Fruit fly (Drosophila melanogaster): ENCODE results near the gene CG31122.

The CG31122 gene

DNA sequence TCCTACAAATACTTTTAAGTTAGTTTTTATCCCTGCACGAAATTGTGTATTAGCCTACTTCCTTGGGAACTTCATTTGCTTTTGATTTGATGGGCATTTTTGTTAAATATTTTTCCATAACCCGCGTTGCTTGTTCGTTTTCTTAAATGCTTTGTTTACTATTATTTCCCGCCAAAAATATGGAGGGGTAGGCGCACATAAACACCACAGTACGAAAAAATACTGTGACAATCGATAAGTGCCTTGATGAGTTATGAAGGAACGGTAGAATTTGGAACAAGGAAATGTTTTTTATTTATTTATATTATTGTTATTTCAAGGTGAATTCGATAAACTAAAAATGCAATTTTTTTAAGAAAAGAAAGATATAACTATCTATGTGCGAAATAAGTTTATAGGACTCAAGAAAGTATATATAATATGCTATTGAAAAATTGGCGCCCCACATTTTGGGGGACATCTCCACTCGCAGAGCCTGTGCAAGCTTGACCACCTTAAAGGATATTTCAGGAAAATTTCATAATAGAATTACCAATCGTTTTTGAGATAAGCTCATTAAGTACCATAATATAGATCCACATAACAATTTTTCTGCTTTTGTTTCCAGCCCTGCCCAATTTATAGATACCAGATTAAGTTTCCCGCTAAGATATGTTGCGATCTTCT is 46.6 kb downstream of the CG31122 start, which contains the start of the genes WRNexo and Nup43 (continued):
- no peak for TF ChIP-seq fd85E (GFP tag; optimal IDR thresholded peaks at IDR 0.05)
- TF ChIP-seq CG11902 (GFP tag; optimal IDR thresholded peaks at IDR 0.05): peak; percentile 40
- no peak for TF ChIP-seq achi (GFP tag; optimal IDR thresholded peaks at IDR 0.05)
- TF ChIP-seq Ets96B (tag; optimal IDR thresholded peaks at IDR 0.05): peak; percentile 2
- peak; percentile 31 for TF ChIP-seq CG6792 (GFP tag; optimal IDR thresholded peaks at IDR 0.05)
- no peak for TF ChIP-seq CG8319 (GFP tag; optimal IDR thresholded peaks at IDR 0.05)
- no peak; the same call in 2 of the 3 replicates for TF ChIP-seq CG6163 (GFP tag; IDR thresholded peaks at IDR 0.05)
- peak; percentile 49 for TF ChIP-seq CG31627 (GFP tag; optimal IDR thresholded peaks at IDR 0.05)
- TF ChIP-seq Eip78C (GFP tag): peak; percentile 72
- TF ChIP-seq CG9139 (GFP tag; optimal IDR thresholded peaks at IDR 0.05): no peak
- peak; percentile 54 for TF ChIP-seq cyc (GFP tag; optimal IDR thresholded peaks at IDR 0.05)
- TF ChIP-seq CG16779 (tag; optimal IDR thresholded peaks at IDR 0.05): no peak
- TF ChIP-seq vri (GFP tag; optimal IDR thresholded peaks at IDR 0.05): no peak
- TF ChIP-seq CG3032 (tag; optimal IDR thresholded peaks at IDR 0.05): peak; percentile 43
- TF ChIP-seq CG10631 (GFP tag; optimal IDR thresholded peaks at IDR 0.05): peak; percentile 52
- TF ChIP-seq lz (GFP tag; optimal IDR thresholded peaks at IDR 0.05): peak; percentile 37
- peak; percentile 30 for TF ChIP-seq CG3919 (GFP tag; optimal IDR thresholded peaks at IDR 0.05)
- TF ChIP-seq Eip93F (GFP tag; optimal IDR thresholded peaks at IDR 0.05): no peak
- TF ChIP-seq CG8632 (GFP tag; optimal IDR thresholded peaks at IDR 0.05): no peak
- no peak for TF ChIP-seq Hr38 (GFP tag; optimal IDR thresholded peaks at IDR 0.05)
- peak; percentile 56 for TF ChIP-seq Hr39 (GFP tag; optimal IDR thresholded peaks at IDR 0.05)
- TF ChIP-seq acj6 (GFP tag; optimal IDR thresholded peaks at IDR 0.05): peak; percentile 48
- peak; percentile 53 for TF ChIP-seq esn (GFP tag; optimal IDR thresholded peaks at IDR 0.05)
- peak; percentile 52 for TF ChIP-seq OdsH (GFP tag; optimal IDR thresholded peaks at IDR 0.05)
- no peak for TF ChIP-seq Lpt (GFP tag; optimal IDR thresholded peaks at IDR 0.05)
- peak; percentile 65 for TF ChIP-seq svp (GFP tag)
- TF ChIP-seq CG11294 (GFP tag; IDR thresholded peaks at IDR 0.05): no peak
- no peak for TF ChIP-seq spab (GFP tag; optimal IDR thresholded peaks at IDR 0.05)

dm6 chr3R:18361694-18362093 is 51.0 kb downstream of the CG31122 start, which contains the start of gene hmw:
Gene hmw, plus strand, starts transcription at chr3R:18361994.
- TF ChIP-seq CG6276 (GFP tag; optimal IDR thresholded peaks at IDR 0.05) (no peak), Met (GFP tag; optimal IDR thresholded peaks at IDR 0.05) (no peak), vri (GFP tag; optimal IDR thresholded peaks at IDR 0.05) (no peak)

dm6 chr3R:18360630-18361260 is 51.9 kb downstream of the CG31122 start, which contains the start of gene CG15803:
Gene CG15803, minus strand, starts transcription at chr3R:18360728.
- TF ChIP-seq svp (GFP tag) (peak; percentile 32), Met (GFP tag; optimal IDR thresholded peaks at IDR 0.05) (no peak), eg (GFP tag; IDR thresholded peaks at IDR 0.05) (0 out of 3 replicates have a peak, but pooled peaks have one; percentile 29), Sox102F (GFP tag; optimal IDR thresholded peaks at IDR 0.05) (no peak), Eip78C (GFP tag) (peak; percentile 65), achi (GFP tag; optimal IDR thresholded peaks at IDR 0.05) (peak; percentile 36), CG32006 (GFP tag; optimal IDR thresholded peaks at IDR 0.05) (peak; percentile 9), Hr4 (GFP tag; optimal IDR thresholded peaks at IDR 0.05) (no peak)

Measured in whole organism, prepupa.